Worm (Caenorhabditis elegans): Measurements from ENCODE around the gene clpr-2.

- no peak for TF ChIP-seq bed-2 (GFP tag; IDR thresholded peaks at IDR 0.05)
- TF ChIP-seq dpl-1 (GFP tag; optimal IDR thresholded peaks at IDR 0.05) = no peak
Observed at ce11 chrII:1256742-1257141, 2.0 kb upstream of the clpr-2 start.

Data from whole organism, young adult.